Worm (Caenorhabditis elegans) whole organism, L3 larva: ENCODE measurements around the gene F54D5.5.

Experiments
- ama-1 ChIP-seq: fragments of 150-350 bp; optimal IDR thresholded peaks from 2 replicates; lab custom pipeline; 2018
- ceh-28 ChIP-seq: fragments of 150-350 bp; optimal IDR thresholded peaks from 2 replicates; lab custom pipeline; 2014; ENCODE audit warnings: missing biosample characterization, missing genetic modification reagents, missing genetic modification characterization
- nhr-11 ChIP-seq: fragments of 150-350 bp; optimal IDR thresholded peaks from 2 replicates; lab custom pipeline; 2014; ENCODE audit warnings: missing biosample characterization, missing genetic modification characterization
- nhr-28 ChIP-seq: fragments of 150-350 bp; optimal IDR thresholded peaks from 2 replicates; lab custom pipeline; 2014; ENCODE audit warnings: missing biosample characterization, missing genetic modification characterization
- nhr-43 ChIP-seq: sonication (generic microtip); optimal IDR thresholded peaks from 2 replicates; lab custom pipeline; 2016; ENCODE audit warnings: mild to moderate bottlenecking, missing genetic modification characterization, missing compliant biosample characterization; ENCODE audit not compliant: poor library complexity, severe bottlenecking
- nhr-76 ChIP-seq: fragments of 150-350 bp; sonication (generic microtip); optimal IDR thresholded peaks from 5 replicates; lab custom pipeline; 2014; ENCODE audit warnings: missing biosample characterization, missing genetic modification characterization
- skn-1 ChIP-seq: fragments of 150-350 bp; optimal IDR thresholded peaks from 2 replicates; lab custom pipeline; 2014; ENCODE audit warnings: missing biosample characterization, missing genetic modification characterization
- unc-62 ChIP-seq: fragments of 150-350 bp; sonication (generic microtip); optimal IDR thresholded peaks from 4 replicates; lab custom pipeline; 2014; ENCODE audit warnings: missing biosample characterization, missing genetic modification reagents, missing genetic modification characterization
- ztf-4 ChIP-seq: fragments of 150-350 bp; optimal IDR thresholded peaks from 2 replicates; lab custom pipeline; 2014; ENCODE audit warnings: missing biosample characterization, missing genetic modification characterization

- TF ChIP-seq nhr-76 (no peak), nhr-28 (tag; lab: Kevin White, UChicago) (no peak), unc-62 (no peak), ztf-4 (tag; lab: Kevin White, UChicago) (no peak), nhr-43 (tag; lab: Kevin White, UChicago) (no peak), ama-1 (no peak), skn-1 (tag; lab: Kevin White, UChicago) (no peak), nhr-11 (tag; lab: Kevin White, UChicago) (no peak), ceh-28 (tag; lab: Kevin White, UChicago) (no peak)
Observed at ce11 chrII:11545952-11546325, 20.9 kb downstream of the F54D5.5 start.
